Fruit fly (Drosophila melanogaster) whole organism, embryonic: ENCODE results near the gene CG31388.

Experiments
- Awh ChIP-seq: fragments of 200-800 bp; sonication (Bioruptor generic); IDR thresholded peaks from 2 replicates; pipeline ENCODE4, ENCODE4 v1.3.6; 2022; ENCODE audit warnings: missing biosample characterization, missing genetic modification characterization
- Bdp1 ChIP-seq: fragments of 200-800 bp; sonication (Bioruptor generic); optimal IDR thresholded peaks from 3 replicates; lab custom pipeline; 2016; ENCODE audit warnings: missing biosample characterization, missing genetic modification characterization
- Bgb ChIP-seq: fragments of 200-800 bp; sonication (Bioruptor generic); IDR thresholded peaks from 2 replicates; pipeline ENCODE4 v1.3.6; 2022; ENCODE audit warnings: missing biosample characterization, missing genetic modification characterization; ENCODE audit not compliant: partially characterized antibody
- CG11085 ChIP-seq: fragments of 200-800 bp; sonication (Bioruptor generic); IDR thresholded peaks from 2 replicates; pipeline ENCODE4 v1.3.6; 2022; ENCODE audit warnings: missing biosample characterization, missing genetic modification characterization
- CG11695 ChIP-seq: fragments of 200-800 bp; sonication (Bioruptor generic); IDR thresholded peaks from 3 replicates; pipeline ENCODE4 v1.3.6; 2022; ENCODE audit warnings: missing biosample characterization, missing genetic modification characterization
- CG13123 ChIP-seq: fragments of 200-800 bp; sonication (Bioruptor generic); optimal IDR thresholded peaks from 2 replicates; lab custom pipeline; 2016; ENCODE audit warnings: missing biosample characterization, missing genetic modification characterization
- CG15269 ChIP-seq: fragments of 200-800 bp; sonication (Bioruptor generic); optimal IDR thresholded peaks from 2 replicates; lab custom pipeline; 2018; ENCODE audit warnings: missing biosample characterization, mild to moderate bottlenecking, missing genetic modification characterization, moderate library complexity
- CG15479 ChIP-seq: fragments of 200-800 bp; sonication (Bioruptor generic); optimal IDR thresholded peaks from 3 replicates; lab custom pipeline; 2019; ENCODE audit warnings: missing biosample characterization, mild to moderate bottlenecking, missing genetic modification characterization, moderate library complexity
- CG1603 ChIP-seq: fragments of 200-800 bp; sonication (Bioruptor generic); optimal IDR thresholded peaks from 2 replicates; lab custom pipeline; 2019; ENCODE audit warnings: missing biosample characterization, mild to moderate bottlenecking, missing genetic modification characterization, moderate library complexity
- CG17829 ChIP-seq: fragments of 200-800 bp; optimal IDR thresholded peaks from 2 replicates; lab custom pipeline; 2019; ENCODE audit warnings: missing biosample characterization, mild to moderate bottlenecking, missing genetic modification characterization, moderate library complexity
- CG1832 ChIP-seq: fragments of 200-800 bp; sonication (Bioruptor generic); optimal IDR thresholded peaks from 2 replicates; lab custom pipeline; 2017; ENCODE audit warnings: missing biosample characterization, mild to moderate bottlenecking, missing genetic modification characterization, inconsistent platforms
- CG18476 ChIP-seq: fragments of 200-800 bp; sonication (Bioruptor generic); optimal IDR thresholded peaks from 2 replicates; lab custom pipeline; 2016; ENCODE audit warnings: missing biosample characterization, mild to moderate bottlenecking, missing genetic modification characterization
- CG30403 ChIP-seq: fragments of 200-800 bp; sonication (Bioruptor generic); optimal IDR thresholded peaks from 3 replicates; lab custom pipeline; 2016; ENCODE audit warnings: missing biosample characterization, missing genetic modification characterization
- CG31388 ChIP-seq: fragments of 200-800 bp; sonication (Bioruptor generic); optimal IDR thresholded peaks from 2 replicates; lab custom pipeline; 2016; ENCODE audit warnings: missing biosample characterization, missing genetic modification characterization
- CG32767 ChIP-seq: fragments of 200-800 bp; sonication (Bioruptor generic); IDR thresholded peaks from 2 replicates; pipeline ENCODE4 v1.3.6; 2022; ENCODE audit warnings: missing biosample characterization, missing genetic modification characterization
- CG4617 ChIP-seq: fragments of 200-800 bp; sonication (Bioruptor generic); optimal IDR thresholded peaks from 3 replicates; lab custom pipeline; 2016; ENCODE audit warnings: missing biosample characterization, missing genetic modification characterization, borderline replicate concordance
- CG4854 ChIP-seq: fragments of 200-800 bp; sonication (Bioruptor generic); optimal IDR thresholded peaks from 2 replicates; lab custom pipeline; 2016; ENCODE audit warnings: missing biosample characterization, missing genetic modification characterization, inconsistent platforms
- CG6175 ChIP-seq: fragments of 200-800 bp; sonication (Bioruptor generic); IDR thresholded peaks from 3 replicates; pipeline ENCODE4 v1.3.6; 2022; ENCODE audit warnings: missing biosample characterization, missing genetic modification characterization
- CG6654 ChIP-seq: fragments of 200-800 bp; sonication (Bioruptor generic); optimal IDR thresholded peaks from 2 replicates; lab custom pipeline; 2017; ENCODE audit warnings: missing biosample characterization, mild to moderate bottlenecking, missing genetic modification characterization
- CG6791 ChIP-seq: fragments of 200-800 bp; sonication (Bioruptor generic); IDR thresholded peaks from 3 replicates; pipeline ENCODE4 v1.3.6; 2022; ENCODE audit warnings: missing biosample characterization, missing genetic modification characterization; ENCODE audit not compliant: partially characterized antibody
- CG6854 ChIP-seq: fragments of 200-800 bp; sonication (Bioruptor generic); optimal IDR thresholded peaks from 3 replicates; lab custom pipeline; 2017; ENCODE audit warnings: missing biosample characterization, mild to moderate bottlenecking, missing genetic modification characterization
- CG7928 ChIP-seq: fragments of 200-800 bp; sonication (Bioruptor generic); optimal IDR thresholded peaks from 2 replicates; lab custom pipeline; 2017; ENCODE audit warnings: missing biosample characterization, mild to moderate bottlenecking, missing genetic modification characterization
- CG8290 ChIP-seq, 3 experiments: fragments of 200-800 bp; sonication (Bioruptor generic); optimal IDR thresholded peaks; 2 replicates each; lab custom pipeline; 2016 to 2019; ENCODE audit warnings: missing biosample characterization in 3 of 3, missing genetic modification characterization in 3 of 3, mild to moderate bottlenecking in 2 of 3, moderate library complexity in 1 of 3
- CG9876 ChIP-seq: fragments of 200-800 bp; sonication (Bioruptor generic); optimal IDR thresholded peaks from 2 replicates; lab custom pipeline; 2016; ENCODE audit warnings: missing biosample characterization, missing genetic modification characterization
- Ets65A ChIP-seq: fragments of 200-800 bp; sonication (Bioruptor generic); peaks from one replicate; lab custom pipeline; 2016; ENCODE audit warnings: missing biosample characterization, missing genetic modification characterization
- Ets97D ChIP-seq: fragments of 200-800 bp; sonication (Bioruptor generic); optimal IDR thresholded peaks from 3 replicates; lab custom pipeline; 2016; ENCODE audit warnings: missing biosample characterization, missing genetic modification characterization
- MESR4 ChIP-seq: fragments of 200-800 bp; sonication (Bioruptor generic); optimal IDR thresholded peaks from 2 replicates; lab custom pipeline; 2018; ENCODE audit warnings: missing biosample characterization, mild to moderate bottlenecking, missing genetic modification characterization, moderate library complexity
- MTF-1 ChIP-seq: fragments of 200-800 bp; sonication (Bioruptor generic); optimal IDR thresholded peaks from 2 replicates; lab custom pipeline; 2018; ENCODE audit warnings: missing biosample characterization, mild to moderate bottlenecking, missing genetic modification characterization, borderline replicate concordance
- NK7.1 ChIP-seq: fragments of 200-800 bp; sonication (Bioruptor generic); optimal IDR thresholded peaks from 3 replicates; lab custom pipeline; 2016; ENCODE audit warnings: missing biosample characterization, missing genetic modification characterization
- Pdp1 ChIP-seq, 2 experiments: fragments of 200-800 bp; sonication (Bioruptor generic); optimal IDR thresholded peaks; 3 replicates each; lab custom pipeline; 2016; ENCODE audit warnings: missing biosample characterization in 2 of 2, missing genetic modification characterization in 2 of 2, mild to moderate bottlenecking in 1 of 2, moderate library complexity in 1 of 2
- Side ChIP-seq: fragments of 200-800 bp; sonication (Bioruptor generic); optimal IDR thresholded peaks from 2 replicates; lab custom pipeline; 2016; ENCODE audit warnings: missing biosample characterization, missing genetic modification characterization
- Sin3A ChIP-seq: fragments of >200 bp; optimal IDR thresholded peaks from 2 replicates; lab custom pipeline; 2018
- Sox100B ChIP-seq: fragments of 200-800 bp; sonication (Bioruptor generic); optimal IDR thresholded peaks from 3 replicates; lab custom pipeline; 2018; ENCODE audit warnings: missing biosample characterization, mild to moderate bottlenecking, missing genetic modification characterization
- Sry-δ ChIP-seq: fragments of 200-800 bp; sonication (Bioruptor generic); optimal IDR thresholded peaks from 2 replicates; lab custom pipeline; 2016; ENCODE audit warnings: missing biosample characterization, missing genetic modification characterization
- Trl ChIP-seq, 3 experiments: fragments of >200 bp in 2 of 3; fragments of 200-800 bp in 1 of 3; sonication (Bioruptor generic) in 1 of 3; optimal IDR thresholded peaks; 2 replicates in 1 of 3; 3 replicates in 2 of 3; lab custom pipeline; 2016 to 2017; ENCODE audit warnings: missing biosample characterization in 1 of 3, missing genetic modification characterization in 1 of 3
- ato ChIP-seq: fragments of 200-800 bp; sonication (Bioruptor generic); IDR thresholded peaks from 2 replicates; pipeline ENCODE4 v1.3.6; 2022; ENCODE audit warnings: missing biosample characterization, missing genetic modification characterization; ENCODE audit not compliant: partially characterized antibody
- bab2 ChIP-seq: fragments of 200-800 bp; sonication (Bioruptor generic); optimal IDR thresholded peaks from 2 replicates; lab custom pipeline; 2016; ENCODE audit warnings: missing biosample characterization, missing genetic modification characterization
- bowl ChIP-seq: fragments of 200-800 bp; sonication (Bioruptor generic); IDR thresholded peaks from 2 replicates; pipeline ENCODE4 v1.3.6; 2022; ENCODE audit warnings: missing biosample characterization, missing genetic modification characterization
- chif ChIP-seq, 2 experiments: fragments of 200-800 bp; sonication (Bioruptor generic); optimal IDR thresholded peaks; 3 replicates each; lab custom pipeline; 2016; ENCODE audit warnings: missing biosample characterization in 2 of 2, missing genetic modification characterization in 2 of 2
- dpn ChIP-seq, 2 experiments: fragments of 200-800 bp; sonication (Bioruptor generic); optimal IDR thresholded peaks; 3 replicates each; lab custom pipeline; 2016; ENCODE audit warnings: missing biosample characterization in 2 of 2, missing genetic modification characterization in 2 of 2
- fd3F ChIP-seq: fragments of 200-800 bp; sonication (Bioruptor generic); optimal IDR thresholded peaks from 2 replicates; lab custom pipeline; 2018; ENCODE audit warnings: missing biosample characterization, mild to moderate bottlenecking, missing genetic modification characterization, moderate library complexity
- jing ChIP-seq: fragments of 200-800 bp; sonication (Bioruptor generic); optimal IDR thresholded peaks from 2 replicates; lab custom pipeline; 2018; ENCODE audit warnings: missing biosample characterization, mild to moderate bottlenecking, missing genetic modification characterization
- knrl ChIP-seq: fragments of 200-800 bp; sonication (Bioruptor generic); IDR thresholded peaks from 3 replicates; pipeline ENCODE4 v1.3.6; 2022; ENCODE audit warnings: missing biosample characterization, missing genetic modification characterization; ENCODE audit not compliant: partially characterized antibody
- nau ChIP-seq: fragments of 200-800 bp; sonication (Bioruptor generic); optimal IDR thresholded peaks from 3 replicates; lab custom pipeline; 2017; ENCODE audit warnings: missing biosample characterization, mild to moderate bottlenecking, missing genetic modification characterization, missing genetic modification reagents
- oc ChIP-seq: fragments of 200-800 bp; sonication (Bioruptor generic); optimal IDR thresholded peaks from 2 replicates; lab custom pipeline; 2018; ENCODE audit warnings: missing biosample characterization, mild to moderate bottlenecking, missing genetic modification characterization, moderate library complexity
- rib ChIP-seq: fragments of 200-800 bp; sonication (Bioruptor generic); IDR thresholded peaks from 2 replicates; pipeline ENCODE4 v1.3.6; 2022; ENCODE audit warnings: missing biosample characterization, missing genetic modification characterization
- slou ChIP-seq: fragments of 200-800 bp; sonication (Bioruptor generic); optimal IDR thresholded peaks from 3 replicates; lab custom pipeline; 2016; ENCODE audit warnings: missing biosample characterization, missing genetic modification characterization
- zen2 ChIP-seq: fragments of 200-800 bp; sonication (Bioruptor generic); IDR thresholded peaks from 3 replicates; pipeline ENCODE4 v1.3.6; 2022; ENCODE audit warnings: missing biosample characterization, missing genetic modification characterization; ENCODE audit not compliant: partially characterized antibody

CG31388 gene

dm6 chr3R:11243951-11244660 lies 6.5 kb downstream of the CG31388 start, which contains the start of the genes CG17734 and CG5214 (continued):
- TF ChIP-seq jing (GFP tag; lab: Kevin White, UChicago) (no peak), bowl (GFP tag; lab: Robert Waterston, UW) (no peak), ato (GFP tag; lab: Robert Waterston, UW) (no peak), CG9876 (GFP tag; lab: Kevin White, UChicago) (peak; percentile 10), nau (GFP tag; lab: Kevin White, UChicago) (no peak), Sry-δ (GFP tag; lab: Kevin White, UChicago) (peak; percentile 73), CG13123 (GFP tag; lab: Kevin White, UChicago) (peak; percentile 13), zen2 (GFP tag; lab: Robert Waterston, UW) (no peak; the same call in 2 of the 3 replicates), MTF-1 (GFP tag; lab: Kevin White, UChicago) (no peak), Side (GFP tag; lab: Kevin White, UChicago) (no peak), Ets65A (GFP tag; lab: Kevin White, UChicago) (peak; percentile 79), oc (tag; lab: Kevin White, UChicago) (no peak), CG18476 (GFP tag; lab: Kevin White, UChicago) (no peak), dpn (GFP tag; optimal IDR thresholded peaks at IDR 0.05; lab: Kevin White, UChicago) (peak; percentile 0 to 54), CG30403 (peak; percentile 50), CG7928 (GFP tag; lab: Kevin White, UChicago) (no peak), NK7.1 (GFP tag; lab: Kevin White, UChicago) (no peak), Sox100B (GFP tag; lab: Kevin White, UChicago) (no peak), CG1603 (tag; lab: Kevin White, UChicago) (peak; percentile 36), CG31388 (GFP tag; lab: Kevin White, UChicago) (no peak), chif (GFP tag; optimal IDR thresholded peaks at IDR 0.05; lab: Kevin White, UChicago) (no peak), rib (GFP tag; lab: Robert Waterston, UW) (no peak; the same call in none of the 2 replicates), CG17829 (tag; lab: Kevin White, UChicago) (no peak), CG1832 (GFP tag; lab: Kevin White, UChicago) (no peak), Bgb (GFP tag; lab: Robert Waterston, UW) (peak; percentile 60), CG4617 (GFP tag; lab: Kevin White, UChicago) (peak; percentile 49), Ets97D (GFP tag; lab: Kevin White, UChicago) (peak; percentile 82), CG6791 (GFP tag; lab: Robert Waterston, UW) (no peak), Awh (GFP tag; lab: Robert Waterston, UW) (no peak), MESR4 (GFP tag; lab: Kevin White, UChicago) (peak; percentile 63), CG6654 (GFP tag; lab: Kevin White, UChicago) (no peak), CG15269 (tag; lab: Kevin White, UChicago) (no peak), Sin3A (lab: Kevin White, UChicago) (peak; percentile 85), CG32767 (GFP tag; lab: Robert Waterston, UW) (no peak), slou (GFP tag; lab: Kevin White, UChicago) (peak; percentile 6), CG6175 (GFP tag; lab: Robert Waterston, UW) (no peak), CG11695 (GFP tag; lab: Robert Waterston, UW) (no peak), CG6854 (GFP tag; lab: Kevin White, UChicago) (no peak), knrl (GFP tag; lab: Robert Waterston, UW) (no peak; the same call in none of the 3 replicates), fd3F (no peak), CG11085 (GFP tag; lab: Robert Waterston, UW) (no peak), CG4854 (GFP tag; lab: Kevin White, UChicago) (peak; percentile 23), Pdp1 (GFP tag; optimal IDR thresholded peaks at IDR 0.05; lab: Kevin White, UChicago) (peak in 1 of 2 experiments; percentile 99), CG8290 (GFP tag; optimal IDR thresholded peaks at IDR 0.05; lab: Kevin White, UChicago) (peak; percentile 33), CG8290 (tag; optimal IDR thresholded peaks at IDR 0.05; lab: Kevin White, UChicago) (no peak), Bdp1 (GFP tag; lab: Kevin White, UChicago) (no peak), bab2 (no peak), CG15479 (GFP tag; lab: Kevin White, UChicago) (no peak), Trl (optimal IDR thresholded peaks at IDR 0.05; lab: Kevin White, UChicago) (no peak), Trl (GFP tag; optimal IDR thresholded peaks at IDR 0.05; lab: Kevin White, UChicago) (peak; percentile 34)
